Fruit fly (Drosophila melanogaster): ENCODE results near the gene CG1812.

Gene CG1812

dm6 chrX:20524754-20525236 is 13.5 kb downstream of the CG1812 start, which contains the start of gene Tak1 (continued):
- TF ChIP-seq CG9797 (GFP tag; optimal IDR thresholded peaks at IDR 0.05) (peak; percentile 19), NFAT (GFP tag; IDR thresholded peaks at IDR 0.05) (peak; percentile 87), tio (GFP tag; optimal IDR thresholded peaks at IDR 0.05) (peak; percentile 47), Med (GFP tag) (peak; percentile 94), ash1 (GFP tag; optimal IDR thresholded peaks at IDR 0.05) (peak; percentile 10), mirr (GFP tag; optimal IDR thresholded peaks at IDR 0.05) (peak; percentile 48), Elba2 (GFP tag; optimal IDR thresholded peaks at IDR 0.05) (no peak), bigmax (GFP tag; optimal IDR thresholded peaks at IDR 0.05) (no peak), HLH3B (GFP tag; IDR thresholded peaks at IDR 0.05) (0 out of 2 replicates have a peak, but pooled peaks have one; percentile 45), Atf6 (GFP tag; IDR thresholded peaks at IDR 0.05) (no peak), MBD-R2 (GFP tag; IDR thresholded peaks at IDR 0.05) (no peak), zfh2 (GFP tag; optimal IDR thresholded peaks at IDR 0.05) (no peak), btn (GFP tag; optimal IDR thresholded peaks at IDR 0.05) (no peak), CG11085 (GFP tag; IDR thresholded peaks at IDR 0.05) (no peak), Kr (GFP tag; optimal IDR thresholded peaks at IDR 0.05) (no peak), Dip2 (GFP tag; IDR thresholded peaks at IDR 0.05) (no peak), klu (GFP tag; IDR thresholded peaks at IDR 0.05) (no peak), shn (GFP tag; optimal IDR thresholded peaks at IDR 0.05) (peak; percentile 22), CG1529 (GFP tag; optimal IDR thresholded peaks at IDR 0.05) (no peak), CG15011 (GFP tag; optimal IDR thresholded peaks at IDR 0.05) (no peak), Antp (GFP tag; optimal IDR thresholded peaks at IDR 0.05) (peak; percentile 67), ssp (GFP tag; IDR thresholded peaks at IDR 0.05) (peak; percentile 38), CG18011 (GFP tag; optimal IDR thresholded peaks at IDR 0.05) (no peak), dpn (GFP tag; optimal IDR thresholded peaks at IDR 0.05) (peak; percentile 53 to 72), scrt (GFP tag; optimal IDR thresholded peaks at IDR 0.05) (no peak), gfzf (GFP tag; optimal IDR thresholded peaks at IDR 0.05) (peak; percentile 21), Dfd (GFP tag; optimal IDR thresholded peaks at IDR 0.05) (no peak), Pdp1 (GFP tag; optimal IDR thresholded peaks at IDR 0.05) (peak; percentile 1 to 52), CG11398 (GFP tag; optimal IDR thresholded peaks at IDR 0.05) (no peak), Neu2 (GFP tag; optimal IDR thresholded peaks at IDR 0.05; ENCODE audit: borderline replicate concordance) (no peak), CG15696 (tag; optimal IDR thresholded peaks at IDR 0.05) (peak; percentile 56), ranshi (GFP tag; IDR thresholded peaks at IDR 0.05) (peak; percentile 49; the same call in 1 of the 2 replicates), TFAM (GFP tag; optimal IDR thresholded peaks at IDR 0.05) (no peak), CG13894 (tag; optimal IDR thresholded peaks at IDR 0.05) (peak; percentile 30), CG3407 (GFP tag; optimal IDR thresholded peaks at IDR 0.05) (no peak), lilli (GFP tag; optimal IDR thresholded peaks at IDR 0.05) (peak; percentile 71), bab2 (GFP tag; optimal IDR thresholded peaks at IDR 0.05) (peak; percentile 41), CG2678 (tag; optimal IDR thresholded peaks at IDR 0.05) (peak; percentile 34), NC2α (GFP tag; optimal IDR thresholded peaks at IDR 0.05) (peak; percentile 13), ci (GFP tag; IDR thresholded peaks at IDR 0.05) (peak; percentile 79), CG13287 (GFP tag; IDR thresholded peaks at IDR 0.05; ENCODE audit: partially characterized antibody) (peak; percentile 85), CG6765 (GFP tag; optimal IDR thresholded peaks at IDR 0.05) (peak; percentile 30), odd (GFP tag; optimal IDR thresholded peaks at IDR 0.05) (no peak), nerfin-1 (tag; optimal IDR thresholded peaks at IDR 0.05) (peak; percentile 54), z (GFP tag; IDR thresholded peaks at IDR 0.05) (no peak), CG2712 (tag; optimal IDR thresholded peaks at IDR 0.05) (peak; percentile 63), fd102C (GFP tag; optimal IDR thresholded peaks at IDR 0.05) (no peak), Gug (GFP tag; IDR thresholded peaks at IDR 0.05) (peak; percentile 62; the same call in 3 of the 4 replicates), CG12219 (GFP tag; optimal IDR thresholded peaks at IDR 0.05) (peak; percentile 31), ems (GFP tag; optimal IDR thresholded peaks at IDR 0.05) (no peak), sqz (GFP tag; optimal IDR thresholded peaks at IDR 0.05) (peak; percentile 45)
